Worm (Caenorhabditis elegans): ENCODE data around the gene abu-2.

- TF ChIP-seq ceh-82 (tag; optimal IDR thresholded peaks at IDR 0.05) (no peak), ztf-11 (tag; optimal IDR thresholded peaks at IDR 0.05) (no peak), hlh-30 (tag; optimal IDR thresholded peaks at IDR 0.05; ENCODE audit: insufficient read depth) (no peak), Y105C5A.15 (GFP tag; IDR thresholded peaks at IDR 0.05) (no peak), tra-1 (GFP tag; IDR thresholded peaks at IDR 0.05) (no peak)
Measured at ce11 chrX:1420524-1420923, 10.1 kb upstream of the abu-2 start.
